Worm (Caenorhabditis elegans) whole organism, L3 larva: ENCODE data around the gene T10H9.1.

ENCODE experiments used
- ZK546.5 ChIP-seq: sonication (generic microtip); optimal IDR thresholded peaks from 2 replicates; lab custom pipeline; 2017; ENCODE audit warnings: missing biosample characterization, missing genetic modification characterization
- aly-2 ChIP-seq: fragments of 150-350 bp; optimal IDR thresholded peaks from 2 replicates; lab custom pipeline; 2014; ENCODE audit warnings: missing biosample characterization, missing genetic modification characterization
- ceh-9 ChIP-seq: sonication (generic microtip); optimal IDR thresholded peaks from 2 replicates; lab custom pipeline; 2018; ENCODE audit warnings: missing biosample characterization, missing genetic modification characterization
- daf-12 ChIP-seq: fragments of 150-350 bp; optimal IDR thresholded peaks from 2 replicates; lab custom pipeline; 2014; ENCODE audit warnings: missing biosample characterization, missing genetic modification reagents, missing genetic modification characterization
- egl-27 ChIP-seq: sonication (generic microtip); optimal IDR thresholded peaks from 4 replicates; lab custom pipeline; 2017; ENCODE audit warnings: missing biosample characterization, missing genetic modification reagents, missing genetic modification characterization
- elt-2 ChIP-seq: sonication (generic microtip); optimal IDR thresholded peaks from 2 replicates; lab custom pipeline; 2016; ENCODE audit warnings: missing genetic modification reagents, mild to moderate bottlenecking, missing genetic modification characterization, missing compliant biosample characterization
- elt-3 ChIP-seq, 3 experiments: fragments of 150-350 bp in 1 of 3; sonication (generic microtip) in 2 of 3; optimal IDR thresholded peaks; 2 replicates in 2 of 3; 4 replicates in 1 of 3; lab custom pipeline; 2014 to 2017; ENCODE audit warnings: missing biosample characterization in 3 of 3, missing genetic modification characterization in 3 of 3
- fkh-10 ChIP-seq: sonication (generic microtip); optimal IDR thresholded peaks from 2 replicates; lab custom pipeline; 2017; ENCODE audit warnings: missing biosample characterization, missing genetic modification reagents, missing genetic modification characterization
- fkh-2 ChIP-seq: fragments of 150-350 bp; optimal IDR thresholded peaks from 2 replicates; lab custom pipeline; 2014; ENCODE audit warnings: missing biosample characterization, missing genetic modification reagents, missing genetic modification characterization
- fos-1 ChIP-seq: fragments of 150-350 bp; optimal IDR thresholded peaks from 2 replicates; lab custom pipeline; 2014; ENCODE audit warnings: missing biosample characterization, missing genetic modification characterization
- jun-1 ChIP-seq: fragments of 150-350 bp; optimal IDR thresholded peaks from 2 replicates; lab custom pipeline; 2014; ENCODE audit warnings: missing biosample characterization, missing genetic modification reagents, missing genetic modification characterization
- mdl-1 ChIP-seq: fragments of 150-350 bp; optimal IDR thresholded peaks from 2 replicates; lab custom pipeline; 2014; ENCODE audit warnings: missing biosample characterization, missing genetic modification characterization
- mml-1 ChIP-seq: fragments of 150-350 bp; sonication (generic microtip); optimal IDR thresholded peaks from 3 replicates; lab custom pipeline; 2014; ENCODE audit warnings: missing biosample characterization, missing genetic modification characterization
- nhr-25 ChIP-seq: sonication (generic microtip); optimal IDR thresholded peaks from 2 replicates; lab custom pipeline; 2017; ENCODE audit warnings: missing biosample characterization, missing genetic modification characterization
- nhr-28 ChIP-seq: fragments of 150-350 bp; optimal IDR thresholded peaks from 2 replicates; lab custom pipeline; 2014; ENCODE audit warnings: missing biosample characterization, missing genetic modification characterization
- nhr-43 ChIP-seq: sonication (generic microtip); optimal IDR thresholded peaks from 2 replicates; lab custom pipeline; 2016; ENCODE audit warnings: mild to moderate bottlenecking, missing genetic modification characterization, missing compliant biosample characterization; ENCODE audit not compliant: poor library complexity, severe bottlenecking
- nhr-77 ChIP-seq: fragments of 150-350 bp; optimal IDR thresholded peaks from 2 replicates; lab custom pipeline; 2014; ENCODE audit warnings: missing biosample characterization, missing genetic modification characterization
- pqm-1 ChIP-seq: fragments of 150-350 bp; optimal IDR thresholded peaks from 2 replicates; lab custom pipeline; 2017; ENCODE audit warnings: missing biosample characterization, missing genetic modification characterization, inconsistent platforms
- sea-2 ChIP-seq: fragments of 150-350 bp; sonication (generic microtip); optimal IDR thresholded peaks from 4 replicates; lab custom pipeline; 2014; ENCODE audit warnings: missing biosample characterization, missing genetic modification reagents, missing genetic modification characterization
- snpc-4 ChIP-seq: fragments of 150-350 bp; optimal IDR thresholded peaks from 2 replicates; lab custom pipeline; 2014; ENCODE audit warnings: missing biosample characterization, missing genetic modification characterization
- tbx-2 ChIP-seq: sonication (generic microtip); optimal IDR thresholded peaks from 2 replicates; lab custom pipeline; 2016; ENCODE audit warnings: mild to moderate bottlenecking, missing genetic modification characterization, missing compliant biosample characterization
- unc-62 ChIP-seq: fragments of 150-350 bp; sonication (generic microtip); optimal IDR thresholded peaks from 4 replicates; lab custom pipeline; 2014; ENCODE audit warnings: missing biosample characterization, missing genetic modification reagents, missing genetic modification characterization

Gene T10H9.1

DNA sequence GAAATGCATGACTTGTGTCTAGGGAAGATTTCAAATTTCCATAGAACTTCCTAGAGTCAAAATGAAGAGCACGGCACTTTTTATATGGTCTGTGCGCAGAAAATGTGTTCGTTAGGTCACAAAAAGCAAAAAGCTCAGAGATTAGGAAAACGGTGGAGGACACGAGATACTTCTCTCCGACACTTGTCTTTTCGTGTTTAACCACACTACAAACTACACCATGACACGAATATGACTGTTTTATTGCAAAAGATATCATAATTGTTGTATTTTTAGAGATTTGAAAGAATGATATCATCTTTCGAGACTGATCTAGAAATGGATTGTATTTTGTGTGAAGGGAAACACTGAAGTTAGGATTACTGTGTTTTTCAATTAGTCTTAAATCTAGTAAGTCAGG, 49.6 kb downstream of the T10H9.1 start:
- TF ChIP-seq pqm-1 (tag; lab: Kevin White, UChicago) (no peak), fkh-10 (GFP tag; lab: Kevin White, UChicago) (no peak), unc-62 (GFP tag; lab: Kevin White, UChicago) (no peak), sea-2 (GFP tag; lab: Kevin White, UChicago) (no peak), nhr-43 (peak; percentile 31), nhr-77 (no peak), nhr-28 (tag; lab: Kevin White, UChicago) (no peak), nhr-25 (tag; lab: Kevin White, UChicago) (peak; percentile 1)

DNA sequence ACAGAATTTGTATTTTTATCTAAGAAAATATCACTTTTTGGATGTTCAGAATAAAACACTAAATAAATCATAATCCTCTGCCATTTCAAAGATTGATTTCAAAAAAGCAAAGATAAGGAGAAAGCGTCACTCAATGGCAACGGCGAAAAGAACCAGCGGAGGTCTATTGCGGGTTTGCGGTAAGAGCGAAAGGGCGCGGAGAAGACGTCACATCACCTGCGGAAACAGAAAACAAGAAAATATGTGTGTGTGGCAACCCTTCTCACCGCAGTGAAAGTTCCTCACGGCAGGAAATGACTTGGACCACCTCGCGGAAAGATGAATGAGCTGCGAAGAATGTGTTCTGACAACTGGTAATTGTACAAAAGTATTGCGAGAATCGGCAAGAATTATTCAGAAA, 50.4 kb downstream of the T10H9.1 start:
- no peak for TF ChIP-seq nhr-43
- no peak for TF ChIP-seq jun-1 (tag; lab: Kevin White, UChicago)
- no peak for TF ChIP-seq elt-2 (tag; lab: Kevin White, UChicago)
- TF ChIP-seq elt-3 (tag; optimal IDR thresholded peaks at IDR 0.05; lab: Kevin White, UChicago), result no peak
- no peak for TF ChIP-seq ZK546.5 (tag; lab: Kevin White, UChicago)
- TF ChIP-seq nhr-28 (tag; lab: Kevin White, UChicago), result no peak
- no peak for TF ChIP-seq mml-1 (tag; lab: Kevin White, UChicago)
- no peak for TF ChIP-seq aly-2 (tag; lab: Kevin White, UChicago)
- no peak for TF ChIP-seq fos-1 (tag; lab: Kevin White, UChicago)
- no peak for TF ChIP-seq fkh-2
- TF ChIP-seq mdl-1 (tag; lab: Kevin White, UChicago), result no peak
- TF ChIP-seq egl-27 (tag; lab: Kevin White, UChicago), result no peak
- no peak for TF ChIP-seq tbx-2 (tag; lab: Kevin White, UChicago)
- no peak for TF ChIP-seq daf-12
- TF ChIP-seq ceh-9 (tag; lab: Kevin White, UChicago), result no peak
- TF ChIP-seq snpc-4, result no peak
